Worm (Caenorhabditis elegans) whole organism, L4/young adult: ENCODE measurements around the gene R186.3.

Experiments
- W03F9.2 ChIP-seq: fragments of 150-350 bp; optimal IDR thresholded peaks from 2 replicates; lab custom pipeline; 2014; ENCODE audit warnings: missing biosample characterization, missing genetic modification characterization
- dao-5 ChIP-seq: sonication (generic microtip); optimal IDR thresholded peaks from 2 replicates; lab custom pipeline; 2016; ENCODE audit warnings: missing genotype, missing genetic modification characterization, moderate library complexity, missing compliant biosample characterization
- him-1 ChIP-seq: sonication (generic microtip); optimal IDR thresholded peaks from 2 replicates; lab custom pipeline; 2016; ENCODE audit warnings: missing genotype, missing genetic modification reagents, missing genetic modification characterization, missing compliant biosample characterization

R186.3 gene

DNA sequence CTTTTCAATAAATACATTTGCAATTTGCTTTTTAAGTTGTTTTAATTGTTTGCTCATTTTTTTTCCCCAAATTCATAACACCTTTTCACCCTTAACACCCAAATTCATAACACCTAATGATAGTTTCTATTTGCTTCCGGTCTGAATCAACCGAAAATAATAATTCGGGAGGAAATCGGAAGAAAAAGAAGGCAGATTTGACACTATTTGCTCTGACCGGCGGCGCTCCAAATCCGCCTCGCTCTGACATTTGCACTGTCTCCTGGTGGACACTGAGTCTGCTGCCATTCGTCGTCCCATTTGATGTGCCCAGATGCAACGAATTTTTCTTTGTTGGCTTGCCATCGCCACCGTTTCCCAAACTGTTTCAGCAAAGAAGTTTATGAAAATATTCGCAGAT is 42.9 kb downstream of the R186.3 start, which contains the start of gene pqn-67:
Gene pqn-67 (plus strand): TSS at position 301 of the 400 bp plus-strand sequence.
- TF ChIP-seq him-1: no peak
- no peak for TF ChIP-seq W03F9.2 (tag; lab: Kevin White, UChicago)
- TF ChIP-seq dao-5 (tag; lab: Kevin White, UChicago): no peak

ce11 chrV:12922308-12922707 is 44.7 kb downstream of the R186.3 start, which contains the start of gene dhrs-4:
Gene dhrs-4 (plus strand): TSS chrV:12922608.
- TF ChIP-seq him-1 (no peak), dao-5 (tag; lab: Kevin White, UChicago) (no peak), W03F9.2 (tag; lab: Kevin White, UChicago) (no peak)

ce11 chrV:12921680-12922079 is 45.3 kb downstream of the R186.3 start:
- no peak for TF ChIP-seq him-1
- TF ChIP-seq dao-5 (tag; lab: Kevin White, UChicago): no peak
- no peak for TF ChIP-seq W03F9.2 (tag; lab: Kevin White, UChicago)

ce11 chrV:12919705-12920104 is 47.3 kb downstream of the R186.3 start, which contains the start of gene lipl-1:
Gene lipl-1 (plus strand): TSS chrV:12919986.
- TF ChIP-seq W03F9.2 (tag; lab: Kevin White, UChicago) (no peak), dao-5 (tag; lab: Kevin White, UChicago) (no peak), him-1 (no peak)
